Worm (Caenorhabditis elegans) whole organism, young adult: Measurements from ENCODE around the gene syd-2.
A peak's percentile ranks its signal among the peaks of the same experiment; 100 is the strongest.

ENCODE experiments used
- B0019.2 ChIP-seq: fragments of 200-800 bp; sonication (Bioruptor generic); conservative IDR thresholded peaks from 2 replicates; pipeline ENCODE4 v1.3.6; 2022; ENCODE audit warnings: missing genetic modification reagents, missing genetic modification characterization, missing compliant biosample characterization
- B0035.1 ChIP-seq: sonication (generic microtip); optimal IDR thresholded peaks from 2 replicates; lab custom pipeline; 2016; ENCODE audit warnings: missing genetic modification characterization, mild to moderate bottlenecking, missing compliant biosample characterization, missing genotype, missing genetic modification reagents
- C17E4.6 ChIP-seq: fragments of 200-800 bp; sonication (Bioruptor generic); IDR thresholded peaks from 2 replicates; pipeline ENCODE4 v1.3.6; 2022; ENCODE audit warnings: missing genetic modification reagents, missing genetic modification characterization, missing compliant biosample characterization
- F22D6.2 ChIP-seq: sonication (generic microtip); optimal IDR thresholded peaks from 2 replicates; lab custom pipeline; 2016; ENCODE audit warnings: mild to moderate bottlenecking, missing genetic modification characterization, missing compliant biosample characterization
- F33H1.4 ChIP-seq: fragments of 200-800 bp; sonication (Bioruptor generic); IDR thresholded peaks from 2 replicates; pipeline ENCODE4 v1.3.6; 2022; ENCODE audit warnings: missing genetic modification reagents, missing genetic modification characterization, missing compliant biosample characterization
- F49E8.2 ChIP-seq: sonication (generic microtip); optimal IDR thresholded peaks from 3 replicates; lab custom pipeline; 2017; ENCODE audit warnings: missing genetic modification characterization, mild to moderate bottlenecking, missing compliant biosample characterization, antibody characterized with exemption, moderate library complexity; ENCODE audit not compliant: insufficient read depth
- F55B11.4 ChIP-seq: sonication (generic microtip); optimal IDR thresholded peaks from 2 replicates; lab custom pipeline; 2016; ENCODE audit warnings: missing compliant biosample characterization, missing genetic modification characterization, borderline replicate concordance; ENCODE audit not compliant: insufficient read depth
- F57A8.1 ChIP-seq: fragments of 200-800 bp; sonication (Bioruptor generic); optimal IDR thresholded peaks from 2 replicates; lab custom pipeline; 2018; ENCODE audit warnings: mild to moderate bottlenecking, missing genetic modification characterization, moderate library complexity, missing compliant biosample characterization
- F57C9.4 ChIP-seq: sonication (generic microtip); optimal IDR thresholded peaks from 2 replicates; lab custom pipeline; 2017; ENCODE audit warnings: mild to moderate bottlenecking, missing genetic modification characterization, missing compliant biosample characterization
- Y53F4B.3 ChIP-seq: fragments of 200-800 bp; sonication (Bioruptor generic); IDR thresholded peaks from 2 replicates; pipeline ENCODE4 v1.3.6; 2022; ENCODE audit warnings: missing genetic modification reagents, missing genetic modification characterization, missing compliant biosample characterization
- Y53G8AR.9 ChIP-seq: fragments of 200-800 bp; sonication (Bioruptor generic); conservative IDR thresholded peaks from 2 replicates; pipeline ENCODE4 v1.3.6; 2022; ENCODE audit warnings: missing genetic modification reagents, missing genetic modification characterization, missing compliant biosample characterization
- Y79H2A.3 ChIP-seq: fragments of 200-800 bp; sonication (Bioruptor generic); conservative IDR thresholded peaks from 2 replicates; pipeline ENCODE4 v1.3.6; 2022; ENCODE audit warnings: missing genetic modification reagents, missing genetic modification characterization, missing compliant biosample characterization
- akir-1 ChIP-seq: fragments of 200-800 bp; sonication (Bioruptor generic); optimal IDR thresholded peaks from 2 replicates; lab custom pipeline; 2018; ENCODE audit warnings: mild to moderate bottlenecking, missing genetic modification characterization, moderate library complexity, missing compliant biosample characterization
- ama-1 ChIP-seq, 3 experiments: fragments of 150-350 bp in 1 of 3; sonication (generic microtip) in 2 of 3; optimal IDR thresholded peaks; 2 replicates each; lab custom pipeline; 2014 to 2018; ENCODE audit warnings: missing biosample characterization in 2 of 3, missing genetic modification characterization in 2 of 3, missing genetic modification reagents in 2 of 3
- aptf-2 ChIP-seq: fragments of 200-800 bp; sonication (Bioruptor generic); conservative IDR thresholded peaks from 2 replicates; pipeline ENCODE4 v1.3.6; 2022; ENCODE audit warnings: missing genetic modification reagents, missing genetic modification characterization, missing compliant biosample characterization
- athp-1 ChIP-seq: sonication (generic microtip); optimal IDR thresholded peaks from 2 replicates; lab custom pipeline; 2017; ENCODE audit warnings: mild to moderate bottlenecking, missing genetic modification characterization, missing compliant biosample characterization
- attf-3 ChIP-seq: fragments of 200-800 bp; sonication (Bioruptor generic); conservative IDR thresholded peaks from 2 replicates; pipeline ENCODE4 v1.3.6; 2022; ENCODE audit warnings: missing genetic modification reagents, missing genetic modification characterization, missing compliant biosample characterization
- attf-5 ChIP-seq: fragments of 200-800 bp; sonication (Bioruptor generic); optimal IDR thresholded peaks from 2 replicates; lab custom pipeline; 2018; ENCODE audit warnings: mild to moderate bottlenecking, missing genetic modification characterization, missing compliant biosample characterization
- attf-6 ChIP-seq: fragments of 200-800 bp; sonication (Bioruptor generic); IDR thresholded peaks from 2 replicates; pipeline ENCODE4 v1.3.6; 2022; ENCODE audit warnings: missing genetic modification reagents, missing genetic modification characterization, missing compliant biosample characterization
- bed-1 ChIP-seq: fragments of 200-800 bp; sonication (Bioruptor generic); IDR thresholded peaks from 2 replicates; pipeline ENCODE4 v1.3.6; 2022; ENCODE audit warnings: missing genetic modification reagents, missing genetic modification characterization, missing compliant biosample characterization
- ceh-58 ChIP-seq: fragments of 200-800 bp; sonication (Bioruptor generic); IDR thresholded peaks from 2 replicates; pipeline ENCODE4 v1.3.6; 2022; ENCODE audit warnings: missing genetic modification characterization, missing compliant biosample characterization
- ceh-91 ChIP-seq: fragments of 200-800 bp; sonication (Bioruptor generic); IDR thresholded peaks from 2 replicates; pipeline ENCODE4 v1.3.6; 2022; ENCODE audit warnings: missing genetic modification reagents, missing genetic modification characterization, missing compliant biosample characterization
- dpl-1 ChIP-seq: fragments of 150-350 bp; optimal IDR thresholded peaks from 2 replicates; lab custom pipeline; 2014; ENCODE audit warnings: missing biosample characterization, missing genetic modification reagents, missing genetic modification characterization
- efl-1 ChIP-seq: fragments of 150-350 bp; optimal IDR thresholded peaks from 2 replicates; lab custom pipeline; 2014; ENCODE audit warnings: missing biosample characterization, missing genetic modification reagents, missing genetic modification characterization
- ets-4 ChIP-seq: fragments of 200-800 bp; sonication (Bioruptor generic); optimal IDR thresholded peaks from 2 replicates; lab custom pipeline; 2018; ENCODE audit warnings: mild to moderate bottlenecking, missing genetic modification characterization, missing compliant biosample characterization
- fkh-3 ChIP-seq: sonication (generic microtip); optimal IDR thresholded peaks from 2 replicates; lab custom pipeline; 2016; ENCODE audit warnings: mild to moderate bottlenecking, missing genetic modification characterization, missing compliant biosample characterization
- gei-17 ChIP-seq: fragments of 200-800 bp; sonication (Bioruptor generic); optimal IDR thresholded peaks from 2 replicates; lab custom pipeline; 2018; ENCODE audit warnings: mild to moderate bottlenecking, missing genetic modification characterization, missing compliant biosample characterization
- lin-35 ChIP-seq, 3 experiments: fragments of 150-350 bp in 2 of 3; sonication (generic microtip) in 1 of 3; optimal IDR thresholded peaks; 2 replicates each; lab custom pipeline; 2014 to 2018; ENCODE audit warnings: missing biosample characterization in 3 of 3, missing genetic modification characterization in 3 of 3, missing genetic modification reagents in 3 of 3
- lir-1 ChIP-seq: fragments of 200-800 bp; sonication (Bioruptor generic); conservative IDR thresholded peaks from 2 replicates; pipeline ENCODE4 v1.3.6; 2022; ENCODE audit warnings: missing genetic modification reagents, missing genetic modification characterization, missing compliant biosample characterization
- mcd-1 ChIP-seq: fragments of 200-800 bp; sonication (Bioruptor generic); IDR thresholded peaks from 2 replicates; pipeline ENCODE4 v1.3.6; 2022; ENCODE audit warnings: missing genetic modification reagents, missing genetic modification characterization, missing compliant biosample characterization
- mxl-1 ChIP-seq: sonication (generic microtip); optimal IDR thresholded peaks from 2 replicates; lab custom pipeline; 2016; ENCODE audit warnings: missing genetic modification characterization, missing compliant biosample characterization
- nfya-1 ChIP-seq: sonication (generic microtip); optimal IDR thresholded peaks from 2 replicates; lab custom pipeline; 2017; ENCODE audit warnings: antibody characterized with exemption, missing compliant biosample characterization, missing genetic modification characterization, borderline replicate concordance; ENCODE audit not compliant: insufficient read depth
- nfyb-1 ChIP-seq: fragments of 200-800 bp; sonication (Bioruptor generic); IDR thresholded peaks from 2 replicates; pipeline ENCODE4 v1.3.6; 2022; ENCODE audit warnings: missing genetic modification reagents, missing genetic modification characterization, missing compliant biosample characterization
- nhr-27 ChIP-seq: fragments of 200-800 bp; sonication (Bioruptor generic); optimal IDR thresholded peaks from 2 replicates; lab custom pipeline; 2018; ENCODE audit warnings: mild to moderate bottlenecking, missing genetic modification characterization, moderate library complexity, missing compliant biosample characterization
- rcor-1 ChIP-seq: fragments of 200-800 bp; sonication (Bioruptor generic); IDR thresholded peaks from 2 replicates; pipeline ENCODE4 v1.3.6; 2022; ENCODE audit warnings: missing genetic modification reagents, missing genetic modification characterization, missing compliant biosample characterization
- rec-8 ChIP-seq, 2 experiments: sonication (generic microtip); optimal IDR thresholded peaks; 2 replicates each; lab custom pipeline; 2016; ENCODE audit warnings: mild to moderate bottlenecking in 2 of 2, missing genetic modification characterization in 2 of 2, missing genetic modification reagents in 2 of 2, missing genotype in 2 of 2, missing biosample characterization in 1 of 2, missing compliant biosample characterization in 1 of 2, moderate library complexity in 1 of 2
- rpc-1 ChIP-seq, 2 experiments: fragments of 150-350 bp in 1 of 2; sonication (generic microtip) in 1 of 2; optimal IDR thresholded peaks; 2 replicates each; lab custom pipeline; 2014 to 2018; ENCODE audit warnings: missing biosample characterization in 1 of 2, missing genetic modification characterization in 1 of 2, missing genetic modification reagents in 1 of 2, missing genotype in 1 of 2
- snpc-1.1 ChIP-seq: sonication (generic microtip); optimal IDR thresholded peaks from 2 replicates; lab custom pipeline; 2017; ENCODE audit warnings: missing genetic modification characterization, mild to moderate bottlenecking, missing compliant biosample characterization, antibody characterized with exemption, moderate library complexity, missing genotype, missing genetic modification reagents; ENCODE audit not compliant: insufficient read depth
- snpc-1.3 ChIP-seq: sonication (generic microtip); optimal IDR thresholded peaks from 2 replicates; lab custom pipeline; 2017; ENCODE audit warnings: missing genetic modification characterization, mild to moderate bottlenecking, missing compliant biosample characterization, antibody characterized with exemption, moderate library complexity, missing genotype, missing genetic modification reagents; ENCODE audit not compliant: insufficient read depth
- sptf-2 ChIP-seq: fragments of 200-800 bp; sonication (Bioruptor generic); optimal IDR thresholded peaks from 2 replicates; lab custom pipeline; 2018; ENCODE audit warnings: mild to moderate bottlenecking, missing genetic modification characterization, missing compliant biosample characterization
- tlf-1 ChIP-seq: fragments of 200-800 bp; sonication (Bioruptor generic); optimal IDR thresholded peaks from 2 replicates; lab custom pipeline; 2018; ENCODE audit warnings: mild to moderate bottlenecking, missing genetic modification characterization, missing compliant biosample characterization
- zim-3 ChIP-seq: sonication (generic microtip); optimal IDR thresholded peaks from 2 replicates; lab custom pipeline; 2017; ENCODE audit warnings: mild to moderate bottlenecking, missing genetic modification characterization, moderate library complexity, missing compliant biosample characterization
- ztf-18 ChIP-seq: sonication (generic microtip); optimal IDR thresholded peaks from 2 replicates; lab custom pipeline; 2016; ENCODE audit warnings: missing genotype, mild to moderate bottlenecking, missing genetic modification characterization, missing compliant biosample characterization
- ztf-26 ChIP-seq: sonication (generic microtip); optimal IDR thresholded peaks from 2 replicates; lab custom pipeline; 2017; ENCODE audit warnings: missing genetic modification characterization, missing compliant biosample characterization
- ztf-6 ChIP-seq: fragments of 200-800 bp; sonication (Bioruptor generic); IDR thresholded peaks from 2 replicates; pipeline ENCODE4 v1.3.6; 2022; ENCODE audit warnings: missing genetic modification reagents, missing genetic modification characterization, missing compliant biosample characterization

Gene syd-2

DNA sequence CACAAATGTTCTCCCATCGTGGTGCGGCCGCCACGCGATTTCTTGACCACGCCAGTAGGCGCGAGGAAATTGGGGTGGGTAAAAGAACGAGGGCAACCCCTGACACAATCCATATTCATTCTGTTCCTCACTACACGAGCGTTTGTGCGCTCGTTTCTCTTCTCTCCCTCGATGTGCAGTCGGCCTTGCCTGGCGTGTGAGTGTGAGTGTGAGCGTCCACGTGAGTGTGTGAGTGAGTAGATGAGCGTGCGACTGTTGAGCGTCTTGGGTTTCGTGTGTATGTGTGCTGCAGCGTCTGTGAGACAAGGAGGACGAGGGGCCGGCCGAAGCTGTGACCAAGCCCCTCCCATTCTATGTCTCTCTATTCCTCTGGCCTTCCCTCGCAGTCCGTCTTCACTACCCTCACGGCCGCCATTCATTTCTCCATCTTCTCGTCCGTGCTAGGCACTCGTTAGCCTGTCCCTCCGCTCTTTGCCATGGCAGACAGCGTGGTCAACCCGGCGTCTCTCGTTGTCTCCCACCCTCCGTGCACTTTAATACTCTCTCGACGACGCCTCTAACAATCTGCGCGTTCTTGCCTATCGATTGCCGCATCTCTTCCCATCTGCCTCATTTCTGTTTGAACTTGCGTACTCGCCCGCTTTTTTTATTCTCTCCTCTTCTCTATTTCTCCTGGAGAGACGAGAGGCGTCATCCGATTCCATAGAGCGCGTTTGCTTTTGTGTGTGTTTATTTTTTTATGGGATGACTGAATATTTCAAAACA, 13.5 kb upstream of the syd-2 start:
- peak; percentile 74 for TF ChIP-seq ztf-18 (tag; lab: Kevin White, UChicago)
- TF ChIP-seq attf-3, result no peak
- peak in 1 of 3 experiments; percentile 74 for TF ChIP-seq lin-35 (GFP tag; optimal IDR thresholded peaks at IDR 0.05; lab: Kevin White, UChicago)
- TF ChIP-seq athp-1, result peak; percentile 53
- TF ChIP-seq B0019.2 (GFP tag; lab: Robert Waterston, UW), result no peak
- peak; percentile 98 for TF ChIP-seq lir-1
- peak; percentile 88 for TF ChIP-seq nfyb-1 (GFP tag; lab: Robert Waterston, UW)
- TF ChIP-seq F55B11.4 (tag; lab: Kevin White, UChicago), result no peak
- TF ChIP-seq zim-3 (tag; lab: Kevin White, UChicago), result peak; percentile 52
- TF ChIP-seq rpc-1 (optimal IDR thresholded peaks at IDR 0.05; lab: Kevin White, UChicago), result no peak
- TF ChIP-seq rpc-1 (tag; optimal IDR thresholded peaks at IDR 0.05; lab: Kevin White, UChicago), result no peak
- TF ChIP-seq tlf-1 (GFP tag; lab: Kevin White, UChicago), result peak; percentile 62
- TF ChIP-seq nhr-27 (tag; lab: Kevin White, UChicago), result no peak
- TF ChIP-seq mcd-1 (GFP tag; lab: Robert Waterston, UW), result peak; percentile 85
- no peak for TF ChIP-seq snpc-1.3 (tag; lab: Kevin White, UChicago)
- TF ChIP-seq attf-6, result no peak
- TF ChIP-seq efl-1 (GFP tag; lab: Kevin White, UChicago), result no peak
- TF ChIP-seq ets-4 (GFP tag; lab: Kevin White, UChicago), result peak; percentile 52
- TF ChIP-seq ztf-6 (GFP tag; lab: Robert Waterston, UW), result no peak
- no peak for TF ChIP-seq bed-1
- TF ChIP-seq aptf-2 (GFP tag; lab: Robert Waterston, UW), result no peak
- no peak for TF ChIP-seq fkh-3 (tag; lab: Kevin White, UChicago)
- no peak for TF ChIP-seq F57A8.1 (GFP tag; lab: Kevin White, UChicago)
- TF ChIP-seq Y53F4B.3 (GFP tag; lab: Robert Waterston, UW), result no peak
- peak; percentile 66 for TF ChIP-seq B0035.1 (tag; lab: Kevin White, UChicago)
- TF ChIP-seq mxl-1 (tag; lab: Kevin White, UChicago), result peak; percentile 81
- peak; percentile 88 for TF ChIP-seq gei-17
- no peak for TF ChIP-seq F49E8.2
- no peak for TF ChIP-seq ceh-58 (GFP tag; lab: Robert Waterston, UW)
- TF ChIP-seq attf-5 (GFP tag; lab: Kevin White, UChicago), result peak; percentile 95
- no peak for TF ChIP-seq Y79H2A.3 (GFP tag; lab: Robert Waterston, UW)
- TF ChIP-seq C17E4.6, result no peak
- no peak for TF ChIP-seq dpl-1
- TF ChIP-seq F57C9.4 (tag; lab: Kevin White, UChicago), result no peak
- TF ChIP-seq F22D6.2 (tag; lab: Kevin White, UChicago), result peak; percentile 50
- TF ChIP-seq sptf-2, result peak; percentile 58
- TF ChIP-seq nfya-1 (tag; lab: Kevin White, UChicago), result no peak
- no peak for TF ChIP-seq akir-1 (GFP tag; lab: Kevin White, UChicago)
- TF ChIP-seq F33H1.4 (GFP tag; lab: Robert Waterston, UW), result no peak
- TF ChIP-seq Y53G8AR.9 (GFP tag; lab: Robert Waterston, UW), result peak; percentile 59; the same call in 1 of the 2 replicates
- TF ChIP-seq ztf-26 (tag; lab: Kevin White, UChicago), result peak; percentile 88
- TF ChIP-seq rcor-1 (GFP tag; lab: Robert Waterston, UW), result peak; percentile 25
- no peak for TF ChIP-seq ceh-91 (GFP tag; lab: Robert Waterston, UW)
- no peak for TF ChIP-seq snpc-1.1 (tag; lab: Kevin White, UChicago)
- peak in 1 of 2 experiments; percentile 29 for TF ChIP-seq rec-8 (tag; optimal IDR thresholded peaks at IDR 0.05; lab: Kevin White, UChicago)
- TF ChIP-seq ama-1 (optimal IDR thresholded peaks at IDR 0.05; lab: Kevin White, UChicago), result peak; percentile 45
- no peak for TF ChIP-seq ama-1 (GFP tag; optimal IDR thresholded peaks at IDR 0.05; lab: Kevin White, UChicago)
